Fruit fly (Drosophila melanogaster): ENCODE results near the gene CG14089.

CG14089 gene

dm6 chr3L:19251643-19252042 is 29.0 kb downstream of the CG14089 start (continued):
- TF ChIP-seq Lhr (GFP tag; optimal IDR thresholded peaks at IDR 0.05), result no peak
- TF ChIP-seq CG6254 (GFP tag; optimal IDR thresholded peaks at IDR 0.05), result no peak
- no peak for TF ChIP-seq HmgD (GFP tag; optimal IDR thresholded peaks at IDR 0.05)
- TF ChIP-seq maf-S (GFP tag; optimal IDR thresholded peaks at IDR 0.05), result no peak
- TF ChIP-seq danr (GFP tag; IDR thresholded peaks at IDR 0.05), result no peak
- no peak for TF ChIP-seq CHES-1-like (GFP tag; optimal IDR thresholded peaks at IDR 0.05)
- no peak for TF ChIP-seq ato (GFP tag; IDR thresholded peaks at IDR 0.05; ENCODE audit: partially characterized antibody)
- no peak for TF ChIP-seq Mad (GFP tag; optimal IDR thresholded peaks at IDR 0.05)
- TF ChIP-seq CG8924 (tag; optimal IDR thresholded peaks at IDR 0.05), result peak; percentile 50
- peak; percentile 36 for TF ChIP-seq PHDP (tag; optimal IDR thresholded peaks at IDR 0.05)
- TF ChIP-seq bab2 (GFP tag; optimal IDR thresholded peaks at IDR 0.05), result no peak
- TF ChIP-seq Meics (GFP tag; optimal IDR thresholded peaks at IDR 0.05), result peak; percentile 33
- peak; percentile 1 for TF ChIP-seq dmrt11E (tag; optimal IDR thresholded peaks at IDR 0.05)
- TF ChIP-seq toy (GFP tag; IDR thresholded peaks at IDR 0.05), result no peak
- TF ChIP-seq CG13894 (tag; optimal IDR thresholded peaks at IDR 0.05), result no peak
- no peak for TF ChIP-seq Chrac-16 (GFP tag; optimal IDR thresholded peaks at IDR 0.05)
- TF ChIP-seq luna (GFP tag; optimal IDR thresholded peaks at IDR 0.05), result no peak
- no peak for TF ChIP-seq ac (GFP tag; optimal IDR thresholded peaks at IDR 0.05)
- no peak for TF ChIP-seq slou (GFP tag; optimal IDR thresholded peaks at IDR 0.05)
- TF ChIP-seq CG11723 (GFP tag; optimal IDR thresholded peaks at IDR 0.05), result no peak
- TF ChIP-seq MTF-1 (GFP tag; optimal IDR thresholded peaks at IDR 0.05; ENCODE audit: borderline replicate concordance), result no peak
- no peak for TF ChIP-seq CG16779 (GFP tag; IDR thresholded peaks at IDR 0.05)
- no peak for TF ChIP-seq NK7.1 (GFP tag; optimal IDR thresholded peaks at IDR 0.05)
- TF ChIP-seq Hmx (GFP tag; optimal IDR thresholded peaks at IDR 0.05), result no peak
- TF ChIP-seq Nf-YB (GFP tag; optimal IDR thresholded peaks at IDR 0.05), result no peak
- TF ChIP-seq CG9609 (GFP tag; optimal IDR thresholded peaks at IDR 0.05), result no peak
- TF ChIP-seq crc (GFP tag; optimal IDR thresholded peaks at IDR 0.05), result no peak
- no peak for TF ChIP-seq ab (GFP tag; optimal IDR thresholded peaks at IDR 0.05)
- TF ChIP-seq vfl (GFP tag; optimal IDR thresholded peaks at IDR 0.05), result no peak
- TF ChIP-seq bsh (GFP tag; optimal IDR thresholded peaks at IDR 0.05), result peak in 1 of 2 experiments; percentile 47
- TF ChIP-seq CG31441 (GFP tag; IDR thresholded peaks at IDR 0.05), result peak; percentile 45; the same call in 1 of the 2 replicates
- no peak for TF ChIP-seq CG10321 (GFP tag; IDR thresholded peaks at IDR 0.05)
- no peak for TF ChIP-seq Ada2b (GFP tag; IDR thresholded peaks at IDR 0.05)
- no peak for TF ChIP-seq CG2120 (GFP tag; optimal IDR thresholded peaks at IDR 0.05)
- no peak for TF ChIP-seq seq (GFP tag; IDR thresholded peaks at IDR 0.05)
- no peak for TF ChIP-seq CG4424 (GFP tag; optimal IDR thresholded peaks at IDR 0.05)
- TF ChIP-seq kay (GFP tag; optimal IDR thresholded peaks at IDR 0.05), result no peak
- no peak for TF ChIP-seq Rx (GFP tag; IDR thresholded peaks at IDR 0.05)
- TF ChIP-seq sens (GFP tag), result no peak
- no peak for TF ChIP-seq CG8089 (GFP tag; optimal IDR thresholded peaks at IDR 0.05)
- TF ChIP-seq btn (GFP tag; optimal IDR thresholded peaks at IDR 0.05), result no peak
- TF ChIP-seq CG2199 (GFP tag; IDR thresholded peaks at IDR 0.05), result no peak
- TF ChIP-seq CG42726 (GFP tag; IDR thresholded peaks at IDR 0.05; ENCODE audit: partially characterized antibody), result no peak
- TF ChIP-seq CG17829 (tag; optimal IDR thresholded peaks at IDR 0.05), result peak; percentile 17
- peak; percentile 8 for TF ChIP-seq CG17385 (GFP tag; optimal IDR thresholded peaks at IDR 0.05)
- TF ChIP-seq CG11504 (tag; optimal IDR thresholded peaks at IDR 0.05), result peak; percentile 71
- no peak for TF ChIP-seq slp2 (GFP tag; optimal IDR thresholded peaks at IDR 0.05)
- TF ChIP-seq zf30C (GFP tag; optimal IDR thresholded peaks at IDR 0.05), result peak; percentile 31
- TF ChIP-seq CkIIα-i1 (GFP tag; IDR thresholded peaks at IDR 0.05), result no peak
- TF ChIP-seq ewg (GFP tag; optimal IDR thresholded peaks at IDR 0.05), result no peak
- TF ChIP-seq CG6813 (GFP tag; optimal IDR thresholded peaks at IDR 0.05), result no peak
- TF ChIP-seq CG1832 (GFP tag; optimal IDR thresholded peaks at IDR 0.05), result no peak
